Worm (Caenorhabditis elegans) whole organism, midembryonic: ENCODE results near the gene str-260.

Experiments used
- T22C8.4 ChIP-seq: fragments of 200-800 bp; sonication (Bioruptor generic); IDR thresholded peaks from 2 replicates; pipeline ENCODE4 v1.3.6; 2022; ENCODE audit warnings: missing genetic modification characterization, missing compliant biosample characterization
- cog-1 ChIP-seq: sonication (generic microtip); optimal IDR thresholded peaks from 2 replicates; lab custom pipeline; 2016; ENCODE audit warnings: missing genetic modification characterization, missing compliant biosample characterization
- flt-1 ChIP-seq: fragments of 200-800 bp; sonication (Bioruptor generic); IDR thresholded peaks from 2 replicates; pipeline ENCODE4 v1.3.6; 2022; ENCODE audit warnings: missing genetic modification characterization, missing compliant biosample characterization
- klf-2 ChIP-seq: fragments of 200-800 bp; sonication (Bioruptor generic); conservative IDR thresholded peaks from 2 replicates; pipeline ENCODE4 v1.3.6; 2022; ENCODE audit warnings: missing genetic modification reagents, missing genetic modification characterization, missing compliant biosample characterization
- med-1 ChIP-seq: sonication (generic microtip); optimal IDR thresholded peaks from 2 replicates; lab custom pipeline; 2017; ENCODE audit warnings: missing genetic modification characterization, mild to moderate bottlenecking, missing compliant biosample characterization, antibody characterized with exemption, missing genetic modification reagents; ENCODE audit not compliant: insufficient read depth
- ref-1 ChIP-seq: fragments of 200-800 bp; sonication (Bioruptor generic); conservative IDR thresholded peaks from 2 replicates; pipeline ENCODE4 v1.3.6; 2022; ENCODE audit warnings: missing genetic modification reagents, missing genetic modification characterization, missing compliant biosample characterization
- tab-1 ChIP-seq: fragments of 200-800 bp; sonication (Bioruptor generic); IDR thresholded peaks from 2 replicates; pipeline ENCODE4 v1.3.6; 2022; ENCODE audit warnings: missing genetic modification characterization, missing compliant biosample characterization
- ztf-23 ChIP-seq: fragments of 200-800 bp; sonication (Bioruptor generic); IDR thresholded peaks from 2 replicates; pipeline ENCODE4 v1.3.6; 2022; ENCODE audit warnings: missing genetic modification reagents, missing genetic modification characterization, missing compliant biosample characterization
- ztf-29 ChIP-seq: fragments of 200-800 bp; sonication (Bioruptor generic); IDR thresholded peaks from 2 replicates; pipeline ENCODE4 v1.3.6; 2022; ENCODE audit warnings: missing genetic modification reagents, missing genetic modification characterization, missing compliant biosample characterization

DNA sequence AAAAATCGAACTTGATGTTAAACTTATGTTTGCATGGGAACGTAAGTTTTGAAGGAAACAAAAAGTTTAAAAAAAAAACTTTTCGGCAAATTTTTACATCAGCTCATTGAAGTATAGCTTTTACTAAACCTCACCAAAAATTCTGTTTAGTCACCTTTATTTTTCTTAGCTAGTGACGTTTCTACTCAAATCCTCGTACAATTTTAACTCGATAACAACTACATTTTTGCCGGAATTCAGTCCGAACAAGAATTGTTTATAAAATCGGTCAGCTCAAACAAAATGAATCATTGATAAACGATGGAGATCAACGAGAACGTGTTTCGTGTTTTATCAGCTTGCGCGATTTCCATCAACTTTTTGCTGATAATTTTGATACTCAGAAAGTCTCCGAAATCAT, at the start of gene str-260:
- no peak for TF ChIP-seq tab-1 (GFP tag; lab: Robert Waterston, UW)
- no peak for TF ChIP-seq ztf-29 (GFP tag; lab: Robert Waterston, UW)
- no peak for TF ChIP-seq ref-1 (GFP tag; lab: Robert Waterston, UW)
- TF ChIP-seq flt-1 (GFP tag; lab: Robert Waterston, UW) = no peak
- no peak for TF ChIP-seq klf-2 (GFP tag; lab: Robert Waterston, UW)
- no peak for TF ChIP-seq ztf-23 (GFP tag; lab: Robert Waterston, UW)
- TF ChIP-seq T22C8.4 (GFP tag; lab: Robert Waterston, UW) = no peak
- no peak for TF ChIP-seq med-1 (GFP tag; lab: Kevin White, UChicago)
- TF ChIP-seq cog-1 (tag; lab: Kevin White, UChicago) = no peak
